Fruit fly (Drosophila melanogaster) Kc167 (cell line): Measurements from ENCODE around the gene Hmgcl.

ENCODE experiments used
- Myc ChIP-seq: fragments of >200 bp; optimal IDR thresholded peaks from 2 replicates; lab custom pipeline; 2017; ENCODE audit warnings: missing external identifiers
- Sin3A ChIP-seq: fragments of >200 bp; optimal IDR thresholded peaks from 2 replicates; lab custom pipeline; 2018; ENCODE audit warnings: missing external identifiers
- h ChIP-seq: fragments of >200 bp; optimal IDR thresholded peaks from 3 replicates; lab custom pipeline; 2018; ENCODE audit warnings: missing external identifiers
- insv ChIP-seq: fragments of >200 bp; optimal IDR thresholded peaks from 3 replicates; lab custom pipeline; 2018; ENCODE audit warnings: missing external identifiers
- psq ChIP-seq: fragments of >200 bp; optimal IDR thresholded peaks from 2 replicates; lab custom pipeline; 2017; ENCODE audit warnings: missing external identifiers
- ttk ChIP-seq: sonication (Bioruptor generic); optimal IDR thresholded peaks from 2 replicates; lab custom pipeline; 2017; ENCODE audit warnings: missing external identifiers

The Hmgcl gene

dm6 chr2L:6931821-6932220 is 28.4 kb upstream of the Hmgcl start, which contains the start of gene CG43232:
Gene CG43232 (plus strand): TSS chr2L:6932121.
- TF ChIP-seq psq (lab: Kevin White, UChicago) (no peak), Myc (no peak), ttk (lab: Kevin White, UChicago) (no peak), insv (lab: Kevin White, UChicago) (no peak), h (lab: Kevin White, UChicago) (no peak), Sin3A (lab: Kevin White, UChicago) (no peak)

DNA sequence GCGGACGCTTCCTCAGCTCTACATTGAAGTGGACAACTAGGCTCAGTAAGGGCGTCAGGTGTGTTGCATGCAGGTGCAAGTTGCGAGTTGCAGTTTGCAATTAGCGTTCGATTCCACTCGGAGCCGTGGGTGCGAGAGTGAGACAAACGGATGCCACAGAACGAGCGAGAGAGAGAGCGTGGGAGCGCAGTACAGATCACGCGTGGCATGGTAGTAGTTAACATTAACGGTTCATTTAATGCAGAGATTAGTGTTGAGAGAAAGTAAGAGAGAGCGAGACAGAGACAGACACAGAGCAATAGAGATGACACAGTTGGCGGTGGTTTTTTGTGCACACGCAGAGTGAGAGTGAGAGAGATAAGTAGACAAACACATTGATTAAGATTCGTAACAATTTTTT is 20.5 kb upstream of the Hmgcl start:
- TF ChIP-seq psq (lab: Kevin White, UChicago) (no peak), Myc (no peak), Sin3A (lab: Kevin White, UChicago) (no peak), ttk (lab: Kevin White, UChicago) (no peak), h (lab: Kevin White, UChicago) (no peak), insv (lab: Kevin White, UChicago) (no peak)

dm6 chr2L:6941731-6942130 is 18.4 kb upstream of the Hmgcl start:
- TF ChIP-seq Myc (no peak), psq (lab: Kevin White, UChicago) (no peak), ttk (lab: Kevin White, UChicago) (no peak), Sin3A (lab: Kevin White, UChicago) (no peak), h (lab: Kevin White, UChicago) (no peak), insv (lab: Kevin White, UChicago) (no peak)

- TF ChIP-seq Myc: no peak
Measured at dm6 chr2L:6942714-6943113, 17.5 kb upstream of the Hmgcl start, which contains the start of gene CG18304. Gene CG18304 (minus strand): TSS chr2L:6942814.

- TF ChIP-seq Myc (no peak), ttk (lab: Kevin White, UChicago) (no peak), h (lab: Kevin White, UChicago) (no peak)
Measured at dm6 chr2L:6945088-6945487, 15.1 kb upstream of the Hmgcl start, which contains the start of gene Fgop2. Gene Fgop2 (minus strand): TSS chr2L:6945289.

- TF ChIP-seq Sin3A (lab: Kevin White, UChicago): no peak
- TF ChIP-seq Myc: no peak
- TF ChIP-seq insv (lab: Kevin White, UChicago): no peak
- no peak for TF ChIP-seq psq (lab: Kevin White, UChicago)
- TF ChIP-seq h (lab: Kevin White, UChicago): no peak
- no peak for TF ChIP-seq ttk (lab: Kevin White, UChicago)
Measured at dm6 chr2L:6948540-6948942, 11.6 kb upstream of the Hmgcl start, which contains the start of gene ihog. Gene ihog (minus strand): TSS chr2L:6948808.

DNA sequence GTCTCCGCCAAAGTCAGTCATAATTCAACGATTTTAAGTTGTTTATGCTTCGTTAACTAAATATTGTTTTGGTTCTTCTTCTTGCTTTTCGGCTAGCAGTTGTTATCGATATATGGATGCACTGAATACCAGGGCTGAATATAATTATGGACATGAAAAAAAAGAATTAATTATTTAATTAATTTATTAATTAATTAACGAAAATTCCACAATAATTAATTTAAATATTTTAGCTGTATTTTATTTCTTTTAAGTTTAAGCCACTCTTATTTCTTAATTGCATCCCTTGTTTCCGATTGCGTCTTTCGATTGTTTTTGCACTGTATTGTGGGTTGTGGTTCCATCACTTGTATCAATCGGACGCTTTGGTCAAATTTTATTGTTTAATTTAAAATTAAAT is 10.1 kb upstream of the Hmgcl start, which contains the start of the genes Gas41 and SA1:
Gene Gas41 (minus strand): TSS at position 112 of the 400 bp plus-strand sequence.
Gene SA1 (plus strand): TSS at position 326 of the 400 bp plus-strand sequence.
- no peak for TF ChIP-seq Sin3A (lab: Kevin White, UChicago)

DNA sequence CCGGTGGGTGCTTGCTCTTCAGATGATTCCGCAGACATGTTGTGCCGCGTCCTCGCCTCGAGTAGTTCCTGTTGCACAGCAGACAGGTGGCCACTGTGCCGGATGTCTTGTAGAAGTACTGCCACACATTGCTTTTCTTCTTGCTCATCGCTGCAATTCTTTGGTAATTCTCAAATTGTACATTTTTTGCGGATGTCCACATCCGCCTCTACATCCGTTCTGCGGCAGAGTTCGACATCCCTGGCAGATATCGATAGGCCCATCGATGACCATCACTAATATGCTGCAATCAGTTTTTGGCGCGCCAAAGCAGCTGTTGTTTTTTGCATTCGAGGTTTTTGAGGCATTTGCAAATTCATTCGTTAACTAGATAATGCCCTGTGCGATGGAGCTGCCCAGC is 3.5 kb upstream of the Hmgcl start, which contains the start of the genes CG13775 and CG3430:
Gene CG13775 (minus strand): TSS at position 226 of the 400 bp plus-strand sequence.
Gene CG3430 (plus strand): TSS at position 284 of the 400 bp plus-strand sequence.
- TF ChIP-seq h (lab: Kevin White, UChicago) (no peak), psq (lab: Kevin White, UChicago) (no peak), Myc (no peak), Sin3A (lab: Kevin White, UChicago) (no peak), ttk (lab: Kevin White, UChicago) (no peak), insv (lab: Kevin White, UChicago) (no peak)

DNA sequence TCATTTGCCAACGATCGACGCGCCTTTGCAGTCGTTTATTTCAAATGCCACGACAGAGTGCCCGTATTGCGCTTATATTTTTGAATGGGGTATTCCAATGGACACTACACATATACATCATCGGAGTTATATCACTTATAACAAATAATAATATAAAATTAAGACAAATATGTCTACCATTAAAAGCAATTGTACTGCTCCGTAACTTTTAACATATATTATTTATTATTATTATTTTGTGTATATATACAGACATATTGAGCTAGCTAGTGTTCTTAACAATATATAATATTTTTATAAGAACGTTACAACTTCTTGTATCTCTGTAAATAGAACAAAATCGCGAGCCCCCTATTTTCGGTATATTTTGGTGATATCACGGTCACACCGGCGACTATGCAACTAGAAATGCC is 3.9 kb downstream of the Hmgcl start, which contains the start of the genes sip2 and Coprox:
Gene sip2 (minus strand): TSS at position 53 of the 413 bp plus-strand sequence.
Gene Coprox (plus strand): TSS at position 400 of the 413 bp plus-strand sequence.
- TF ChIP-seq Sin3A (lab: Kevin White, UChicago) (no peak), ttk (lab: Kevin White, UChicago) (no peak), insv (lab: Kevin White, UChicago) (no peak), psq (lab: Kevin White, UChicago) (no peak), h (lab: Kevin White, UChicago) (no peak), Myc (no peak)

- peak; percentile 17 for TF ChIP-seq ttk (lab: Kevin White, UChicago)
- no peak for TF ChIP-seq Sin3A (lab: Kevin White, UChicago)
Measured at dm6 chr2L:6964632-6965031, 4.5 kb downstream of the Hmgcl start.

DNA sequence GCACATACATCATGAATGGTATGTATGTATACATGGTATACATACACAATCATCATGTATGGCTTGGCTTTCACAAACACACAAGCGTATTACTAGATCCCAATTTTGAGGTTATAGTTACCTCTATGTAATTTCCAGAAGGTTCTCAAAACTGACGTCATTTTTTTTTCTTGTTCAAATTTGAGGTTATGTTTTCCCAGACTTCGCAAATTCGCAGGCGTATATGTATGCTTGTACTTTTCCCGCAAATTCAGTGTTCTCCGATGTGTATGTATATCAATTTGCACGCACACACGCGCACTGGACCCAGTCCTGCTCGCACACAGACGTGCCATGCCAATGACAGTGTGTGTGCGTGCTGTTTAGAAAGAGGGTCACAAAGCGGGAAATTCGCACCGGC is 6.1 kb downstream of the Hmgcl start:
- TF ChIP-seq insv (lab: Kevin White, UChicago): no peak
- no peak for TF ChIP-seq Myc
- TF ChIP-seq ttk (lab: Kevin White, UChicago): no peak
- no peak for TF ChIP-seq Sin3A (lab: Kevin White, UChicago)
- TF ChIP-seq psq (lab: Kevin White, UChicago): no peak
- no peak for TF ChIP-seq h (lab: Kevin White, UChicago)

- TF ChIP-seq Sin3A (lab: Kevin White, UChicago) (no peak), psq (lab: Kevin White, UChicago) (no peak), insv (lab: Kevin White, UChicago) (no peak)
Measured at dm6 chr2L:6967422-6968012, 7.3 kb downstream of the Hmgcl start, which contains the start of gene Sumo. Gene Sumo (minus strand): TSS chr2L:6967644.
